Fruit fly (Drosophila melanogaster) whole organism, embryonic: ENCODE measurements around the gene Fgop2.
A peak's percentile ranks its signal among the peaks of the same experiment; 100 is the strongest.

Source experiments
- Abd-B ChIP-seq: fragments of 200-800 bp; sonication (Bioruptor generic); optimal IDR thresholded peaks from 2 replicates; lab custom pipeline; 2018; ENCODE audit warnings: missing biosample characterization, mild to moderate bottlenecking, missing genetic modification characterization, moderate library complexity
- Antp ChIP-seq: fragments of 200-800 bp; sonication (Bioruptor generic); optimal IDR thresholded peaks from 3 replicates; lab custom pipeline; 2016; ENCODE audit warnings: missing biosample characterization, missing genetic modification characterization
- CG10543 ChIP-seq: fragments of 200-800 bp; sonication (Bioruptor generic); optimal IDR thresholded peaks from 3 replicates; lab custom pipeline; 2017; ENCODE audit warnings: missing biosample characterization, mild to moderate bottlenecking, missing genetic modification characterization, moderate library complexity
- CG12219 ChIP-seq: fragments of 200-800 bp; sonication (Bioruptor generic); optimal IDR thresholded peaks from 3 replicates; lab custom pipeline; 2018; ENCODE audit warnings: missing biosample characterization, mild to moderate bottlenecking, missing genetic modification characterization
- CG1233 ChIP-seq: fragments of 200-800 bp; sonication (Bioruptor generic); optimal IDR thresholded peaks from 4 replicates; lab custom pipeline; 2018; ENCODE audit warnings: missing biosample characterization, mild to moderate bottlenecking, missing genetic modification characterization
- CG12391 ChIP-seq: fragments of 200-800 bp; sonication (Bioruptor generic); optimal IDR thresholded peaks from 3 replicates; lab custom pipeline; 2018; ENCODE audit warnings: missing biosample characterization, mild to moderate bottlenecking, missing genetic modification characterization, moderate library complexity
- CG12659 ChIP-seq: fragments of 200-800 bp; sonication (Bioruptor generic); optimal IDR thresholded peaks from 3 replicates; lab custom pipeline; 2017; ENCODE audit warnings: mild to moderate bottlenecking, missing biosample characterization, missing genetic modification reagents, missing genetic modification characterization
- CG14965 ChIP-seq: fragments of 200-800 bp; sonication (Bioruptor generic); optimal IDR thresholded peaks from 2 replicates; lab custom pipeline; 2016; ENCODE audit warnings: missing biosample characterization, missing genetic modification characterization, borderline replicate concordance
- CG1529 ChIP-seq: fragments of 200-800 bp; sonication (Bioruptor generic); optimal IDR thresholded peaks from 3 replicates; lab custom pipeline; 2018; ENCODE audit warnings: missing biosample characterization, missing genetic modification characterization
- CG17385 ChIP-seq: fragments of 200-800 bp; sonication (Bioruptor generic); optimal IDR thresholded peaks from 3 replicates; lab custom pipeline; 2018; ENCODE audit warnings: missing biosample characterization, mild to moderate bottlenecking, missing genetic modification characterization
- CG1832 ChIP-seq: fragments of 200-800 bp; sonication (Bioruptor generic); optimal IDR thresholded peaks from 2 replicates; lab custom pipeline; 2017; ENCODE audit warnings: missing biosample characterization, mild to moderate bottlenecking, missing genetic modification characterization, inconsistent platforms
- CG2116 ChIP-seq: fragments of 200-800 bp; sonication (Bioruptor generic); optimal IDR thresholded peaks from 3 replicates; lab custom pipeline; 2018; ENCODE audit warnings: missing biosample characterization, mild to moderate bottlenecking, missing genetic modification characterization
- CG2120 ChIP-seq: fragments of 200-800 bp; sonication (Bioruptor generic); optimal IDR thresholded peaks from 3 replicates; lab custom pipeline; 2016; ENCODE audit warnings: missing biosample characterization, missing genetic modification characterization
- CG30403 ChIP-seq: fragments of 200-800 bp; sonication (Bioruptor generic); optimal IDR thresholded peaks from 3 replicates; lab custom pipeline; 2016; ENCODE audit warnings: missing biosample characterization, missing genetic modification characterization
- CG33557 ChIP-seq: fragments of 200-800 bp; sonication (Bioruptor generic); optimal IDR thresholded peaks from 2 replicates; lab custom pipeline; 2019; ENCODE audit warnings: missing biosample characterization, mild to moderate bottlenecking, missing genetic modification characterization, moderate library complexity
- CG3995 ChIP-seq: fragments of 200-800 bp; sonication (Bioruptor generic); optimal IDR thresholded peaks from 3 replicates; lab custom pipeline; 2016; ENCODE audit warnings: missing biosample characterization, missing genetic modification characterization
- CG4424 ChIP-seq: fragments of 200-800 bp; sonication (Bioruptor generic); optimal IDR thresholded peaks from 3 replicates; lab custom pipeline; 2016; ENCODE audit warnings: missing biosample characterization, missing genetic modification characterization
- CG4617 ChIP-seq: fragments of 200-800 bp; sonication (Bioruptor generic); optimal IDR thresholded peaks from 3 replicates; lab custom pipeline; 2016; ENCODE audit warnings: missing biosample characterization, missing genetic modification characterization, borderline replicate concordance
- CG7556 ChIP-seq: fragments of 200-800 bp; sonication (Bioruptor generic); optimal IDR thresholded peaks from 2 replicates; lab custom pipeline; 2017; ENCODE audit warnings: missing biosample characterization, mild to moderate bottlenecking, missing genetic modification characterization
- CG8944 ChIP-seq: fragments of 200-800 bp; sonication (Bioruptor generic); optimal IDR thresholded peaks from 3 replicates; lab custom pipeline; 2016; ENCODE audit warnings: missing biosample characterization, missing genetic modification characterization
- CTCF ChIP-seq: fragments of 200-800 bp; sonication (Bioruptor generic); optimal IDR thresholded peaks from 2 replicates; lab custom pipeline; 2017; ENCODE audit warnings: missing biosample characterization, mild to moderate bottlenecking, missing genetic modification characterization, moderate library complexity
- D19B ChIP-seq: fragments of 200-800 bp; sonication (Bioruptor generic); optimal IDR thresholded peaks from 2 replicates; lab custom pipeline; 2017; ENCODE audit warnings: missing biosample characterization, mild to moderate bottlenecking, missing genetic modification characterization
- Dfd ChIP-seq, 2 experiments: fragments of >200 bp; optimal IDR thresholded peaks; 2 replicates each; lab custom pipeline; 2017; ENCODE audit warnings: missing biosample characterization in 2 of 2, missing genetic modification characterization in 2 of 2
- Dip3 ChIP-seq: fragments of 200-800 bp; sonication (Bioruptor generic); optimal IDR thresholded peaks from 3 replicates; lab custom pipeline; 2016; ENCODE audit warnings: missing biosample characterization, missing genetic modification characterization
- Drgx ChIP-seq: fragments of 200-800 bp; sonication (Bioruptor generic); IDR thresholded peaks from 2 replicates; pipeline ENCODE4 v1.3.6; 2022; ENCODE audit warnings: missing biosample characterization, missing genetic modification characterization
- H2.0 ChIP-seq: fragments of 200-800 bp; sonication (Bioruptor generic); IDR thresholded peaks from 2 replicates; pipeline ENCODE4 v1.3.6; 2022; ENCODE audit warnings: missing biosample characterization, missing genetic modification characterization
- Hand ChIP-seq: fragments of 200-800 bp; sonication (Bioruptor generic); optimal IDR thresholded peaks from 2 replicates; lab custom pipeline; 2017; ENCODE audit warnings: mild to moderate bottlenecking, missing biosample characterization, missing genetic modification reagents, missing genetic modification characterization
- Hey ChIP-seq: fragments of 200-800 bp; sonication (Bioruptor generic); optimal IDR thresholded peaks from 3 replicates; lab custom pipeline; 2018; ENCODE audit warnings: missing biosample characterization, mild to moderate bottlenecking, missing genetic modification characterization
- Mrtf ChIP-seq: fragments of 200-800 bp; sonication (Bioruptor generic); IDR thresholded peaks from 3 replicates; pipeline ENCODE4 v1.3.6; 2022; ENCODE audit warnings: missing biosample characterization, missing genetic modification characterization
- Ravus ChIP-seq: fragments of 200-800 bp; sonication (Bioruptor generic); IDR thresholded peaks from 2 replicates; pipeline ENCODE4 v1.3.6; 2022; ENCODE audit warnings: missing biosample characterization, missing genetic modification characterization
- Six4 ChIP-seq: fragments of 200-800 bp; sonication (Bioruptor generic); optimal IDR thresholded peaks from 2 replicates; lab custom pipeline; 2016; ENCODE audit warnings: missing biosample characterization, missing genetic modification characterization
- Ssrp ChIP-seq: fragments of 200-800 bp; sonication (Bioruptor generic); optimal IDR thresholded peaks from 2 replicates; lab custom pipeline; 2018; ENCODE audit warnings: missing biosample characterization, mild to moderate bottlenecking, missing genetic modification characterization, moderate library complexity
- YL-1 ChIP-seq: fragments of 200-800 bp; sonication (Bioruptor generic); optimal IDR thresholded peaks from 3 replicates; lab custom pipeline; 2017; ENCODE audit warnings: missing biosample characterization, mild to moderate bottlenecking, missing genetic modification characterization
- bcd ChIP-seq: fragments of 200-800 bp; sonication (Bioruptor generic); optimal IDR thresholded peaks from 2 replicates; lab custom pipeline; 2017; ENCODE audit warnings: missing biosample characterization, mild to moderate bottlenecking, missing genetic modification characterization
- cad ChIP-seq: fragments of >200 bp; optimal IDR thresholded peaks from 2 replicates; lab custom pipeline; 2017; ENCODE audit warnings: missing biosample characterization, missing genetic modification characterization
- cg ChIP-seq: fragments of 200-800 bp; sonication (Bioruptor generic); optimal IDR thresholded peaks from 3 replicates; lab custom pipeline; 2019; ENCODE audit warnings: missing biosample characterization, mild to moderate bottlenecking, missing genetic modification characterization, moderate library complexity
- corto ChIP-seq: fragments of 200-800 bp; sonication (Bioruptor generic); optimal IDR thresholded peaks from 2 replicates; lab custom pipeline; 2016; ENCODE audit warnings: missing biosample characterization, mild to moderate bottlenecking, missing genetic modification characterization, moderate library complexity
- dimm ChIP-seq: fragments of 200-800 bp; sonication (Bioruptor generic); IDR thresholded peaks from 2 replicates; pipeline ENCODE4 v1.3.6; 2022; ENCODE audit warnings: missing biosample characterization, missing genetic modification characterization
- disco-r ChIP-seq: fragments of 200-800 bp; sonication (Bioruptor generic); optimal IDR thresholded peaks from 2 replicates; lab custom pipeline; 2016; ENCODE audit warnings: missing biosample characterization, missing genetic modification characterization
- eyg ChIP-seq: fragments of 200-800 bp; sonication (Bioruptor generic); optimal IDR thresholded peaks from 3 replicates; lab custom pipeline; 2016; ENCODE audit warnings: missing biosample characterization, missing genetic modification characterization
- gcm ChIP-seq: fragments of 200-800 bp; sonication (Bioruptor generic); optimal IDR thresholded peaks from 2 replicates; lab custom pipeline; 2019; ENCODE audit warnings: missing biosample characterization, mild to moderate bottlenecking, missing genetic modification characterization, moderate library complexity
- inv ChIP-seq: fragments of 200-800 bp; sonication (Bioruptor generic); IDR thresholded peaks from 2 replicates; pipeline ENCODE4 v1.3.6; 2022; ENCODE audit warnings: missing biosample characterization, missing genetic modification characterization; ENCODE audit not compliant: partially characterized antibody
- jumu ChIP-seq: fragments of 200-800 bp; sonication (Bioruptor generic); optimal IDR thresholded peaks from 3 replicates; lab custom pipeline; 2016; ENCODE audit warnings: missing biosample characterization, missing genetic modification characterization
- kni ChIP-seq: fragments of 200-800 bp; sonication (Bioruptor generic); optimal IDR thresholded peaks from 3 replicates; lab custom pipeline; 2017; ENCODE audit warnings: mild to moderate bottlenecking, missing biosample characterization, missing genetic modification reagents, missing genetic modification characterization
- lov ChIP-seq, 2 experiments: fragments of 200-800 bp in 1 of 2; fragments of >200 bp in 1 of 2; sonication (Bioruptor generic) in 1 of 2; IDR thresholded peaks in 1 of 2; optimal IDR thresholded peaks in 1 of 2; 2 replicates in 1 of 2; 3 replicates in 1 of 2; pipeline versions ENCODE4 v1.3.6 to Lab custom; 2017 to 2022; ENCODE audit warnings: missing biosample characterization in 1 of 2, missing genetic modification characterization in 1 of 2
- pho ChIP-seq: fragments of 200-800 bp; sonication (Bioruptor generic); optimal IDR thresholded peaks from 2 replicates; lab custom pipeline; 2016; ENCODE audit warnings: missing biosample characterization, missing genetic modification characterization
- row ChIP-seq: fragments of 200-800 bp; sonication (Bioruptor generic); IDR thresholded peaks from 3 replicates; pipeline ENCODE4 v1.3.6; 2022; ENCODE audit warnings: missing biosample characterization, missing genetic modification characterization
- scrt ChIP-seq: fragments of 200-800 bp; sonication (Bioruptor generic); optimal IDR thresholded peaks from 2 replicates; lab custom pipeline; 2018; ENCODE audit warnings: missing biosample characterization, mild to moderate bottlenecking, missing genetic modification characterization, moderate library complexity
- shn ChIP-seq: fragments of 200-800 bp; sonication (Bioruptor generic); optimal IDR thresholded peaks from 3 replicates; lab custom pipeline; 2016; ENCODE audit warnings: missing biosample characterization, missing genetic modification characterization
- sima ChIP-seq: fragments of 200-800 bp; sonication (Bioruptor generic); optimal IDR thresholded peaks from 2 replicates; lab custom pipeline; 2016; ENCODE audit warnings: missing biosample characterization, missing genetic modification characterization
- tin ChIP-seq: fragments of 200-800 bp; sonication (Bioruptor generic); optimal IDR thresholded peaks from 3 replicates; lab custom pipeline; 2016; ENCODE audit warnings: missing biosample characterization, missing genetic modification characterization
- wek ChIP-seq: fragments of 200-800 bp; sonication (Bioruptor generic); optimal IDR thresholded peaks from 3 replicates; lab custom pipeline; 2018; ENCODE audit warnings: missing biosample characterization, mild to moderate bottlenecking, missing genetic modification characterization, moderate library complexity

Fgop2 gene

dm6 chr2L:6907761-6908160, 37.3 kb downstream of the Fgop2 start, which contains the start of the genes Polr1F and Rat1 (continued):
- peak; percentile 27 for TF ChIP-seq Antp
- TF ChIP-seq CG10543 (GFP tag; lab: Kevin White, UChicago), result no peak
- TF ChIP-seq YL-1 (GFP tag; lab: Kevin White, UChicago), result peak; percentile 81
- TF ChIP-seq disco-r (GFP tag; lab: Kevin White, UChicago), result no peak
- TF ChIP-seq Abd-B (GFP tag; lab: Kevin White, UChicago), result no peak
- TF ChIP-seq Mrtf, result no peak
- TF ChIP-seq CTCF, result no peak
- no peak for TF ChIP-seq Hey (tag; lab: Kevin White, UChicago)
- peak; percentile 79 for TF ChIP-seq CG12391 (tag; lab: Kevin White, UChicago)
- TF ChIP-seq CG33557 (GFP tag; lab: Kevin White, UChicago), result peak; percentile 48
- peak; percentile 60 for TF ChIP-seq CG2116 (GFP tag; lab: Kevin White, UChicago)
- no peak for TF ChIP-seq gcm
- TF ChIP-seq Drgx (GFP tag; lab: Robert Waterston, UW), result no peak
- TF ChIP-seq CG1832 (GFP tag; lab: Kevin White, UChicago), result no peak
- TF ChIP-seq CG14965 (GFP tag; lab: Kevin White, UChicago), result no peak
- no peak for TF ChIP-seq Dfd (GFP tag; optimal IDR thresholded peaks at IDR 0.05; lab: Kevin White, UChicago)
- TF ChIP-seq Ravus, result no peak
- TF ChIP-seq kni (GFP tag; lab: Kevin White, UChicago), result no peak
- peak; percentile 69 for TF ChIP-seq CG2120
- peak; percentile 18 for TF ChIP-seq CG8944 (GFP tag; lab: Kevin White, UChicago)
- no peak for TF ChIP-seq wek (GFP tag; lab: Kevin White, UChicago)
- no peak for TF ChIP-seq Ssrp (tag; lab: Kevin White, UChicago)
- peak; percentile 83 for TF ChIP-seq CG4617 (GFP tag; lab: Kevin White, UChicago)
- no peak for TF ChIP-seq jumu
- TF ChIP-seq bcd (GFP tag; lab: Kevin White, UChicago), result no peak
- TF ChIP-seq Six4, result no peak
- no peak for TF ChIP-seq CG3995
- peak; percentile 19 for TF ChIP-seq CG4424 (GFP tag; lab: Kevin White, UChicago)
- peak; percentile 39 for TF ChIP-seq pho
- TF ChIP-seq CG17385 (GFP tag; lab: Kevin White, UChicago), result no peak
- TF ChIP-seq H2.0 (GFP tag; lab: Robert Waterston, UW), result no peak
- peak; percentile 32 for TF ChIP-seq cg (GFP tag; lab: Kevin White, UChicago)
- no peak for TF ChIP-seq CG12219
- peak; percentile 0 for TF ChIP-seq Dip3
- no peak for TF ChIP-seq CG1233 (GFP tag; lab: Kevin White, UChicago)
- no peak for TF ChIP-seq eyg
- TF ChIP-seq tin (GFP tag; lab: Kevin White, UChicago), result peak; percentile 15
- TF ChIP-seq dimm (GFP tag; lab: Robert Waterston, UW), result no peak
- TF ChIP-seq CG1529 (GFP tag; lab: Kevin White, UChicago), result no peak
- no peak for TF ChIP-seq inv (GFP tag; lab: Robert Waterston, UW)
- TF ChIP-seq CG12659 (GFP tag; lab: Kevin White, UChicago), result peak; percentile 45
- no peak for TF ChIP-seq D19B (GFP tag; lab: Kevin White, UChicago)
- TF ChIP-seq row (GFP tag; lab: Robert Waterston, UW), result peak; percentile 79
- no peak for TF ChIP-seq lov (optimal IDR thresholded peaks at IDR 0.05; lab: Kevin White, UChicago)
- no peak for TF ChIP-seq lov (GFP tag; IDR thresholded peaks at IDR 0.05; lab: Robert Waterston, UW)
- no peak for TF ChIP-seq shn (GFP tag; lab: Kevin White, UChicago)
- TF ChIP-seq corto (GFP tag; lab: Kevin White, UChicago), result no peak
- peak; percentile 55 for TF ChIP-seq CG30403
- no peak for TF ChIP-seq cad (GFP tag; lab: Kevin White, UChicago)
- TF ChIP-seq scrt (GFP tag; lab: Kevin White, UChicago), result no peak
- TF ChIP-seq Hand (GFP tag; lab: Kevin White, UChicago), result no peak
- TF ChIP-seq sima (GFP tag; lab: Kevin White, UChicago), result no peak
- TF ChIP-seq CG7556 (GFP tag; lab: Kevin White, UChicago), result peak; percentile 17
